Fruit fly (Drosophila melanogaster): ENCODE data around the gene Gr98b.

DNA sequence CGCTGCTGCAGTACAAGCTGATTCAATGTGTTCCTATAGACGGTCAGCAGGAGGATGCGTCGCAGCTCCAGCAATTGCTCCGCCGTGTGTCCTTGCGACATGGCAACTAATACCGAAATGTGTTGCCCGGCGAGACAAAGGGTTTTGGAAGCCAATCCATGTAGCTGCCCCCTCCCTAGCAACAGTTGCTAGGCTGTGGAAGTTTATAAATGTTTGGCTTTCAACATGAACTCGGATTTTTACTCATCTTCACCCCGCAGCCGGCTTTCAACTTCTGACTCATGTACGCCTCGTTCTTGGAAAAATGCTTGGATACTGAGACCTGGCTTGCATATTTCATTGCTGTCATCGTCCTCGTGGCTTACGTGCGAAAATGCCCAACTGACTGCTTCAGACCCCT lies 25.1 kb upstream of the Gr98b start, which contains the start of gene CG13972:
- TF ChIP-seq usp (GFP tag; optimal IDR thresholded peaks at IDR 0.05) (no peak), psq (optimal IDR thresholded peaks at IDR 0.05) (no peak), pan (optimal IDR thresholded peaks at IDR 0.05) (no peak), EcR (GFP tag; optimal IDR thresholded peaks at IDR 0.05) (no peak), Dll (optimal IDR thresholded peaks at IDR 0.05) (no peak), CG8478 (optimal IDR thresholded peaks at IDR 0.05) (no peak)
